Fruit fly (Drosophila melanogaster): Measurements from ENCODE around the gene Flad2.

Gene Flad2

DNA sequence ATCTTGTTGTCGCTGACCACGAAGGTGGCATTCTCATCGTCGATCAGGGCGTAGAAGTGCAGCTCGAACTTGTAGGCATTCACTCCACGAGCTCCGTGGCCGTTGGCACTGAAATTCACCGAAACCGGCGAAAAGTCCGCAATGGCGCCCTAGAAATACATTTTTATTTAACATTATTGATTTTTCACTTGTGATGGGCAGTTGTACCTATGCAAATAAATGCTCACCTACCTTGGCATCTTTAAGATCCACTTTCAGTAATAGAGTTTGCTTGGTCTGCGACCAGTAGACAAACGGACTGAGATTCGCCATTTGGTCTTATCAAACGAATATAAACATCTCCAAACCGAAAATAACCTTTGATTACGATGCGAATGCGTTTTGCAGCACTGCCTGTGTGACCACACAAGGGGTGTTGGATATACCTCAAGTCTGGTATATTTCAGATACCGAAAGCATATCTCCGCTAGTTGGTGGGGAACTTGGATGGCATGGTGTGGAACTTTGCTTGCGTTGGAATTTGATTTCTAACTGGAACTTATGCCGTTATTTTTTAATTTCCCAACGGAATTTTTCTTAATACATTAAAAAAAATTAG, 33.0 kb downstream of the Flad2 start, which contains the start of gene Hacd2 (continued):
- TF ChIP-seq CG7987 (GFP tag; optimal IDR thresholded peaks at IDR 0.05), result no peak
- TF ChIP-seq twi (tag; optimal IDR thresholded peaks at IDR 0.05), result no peak
- TF ChIP-seq klu (GFP tag; IDR thresholded peaks at IDR 0.05), result no peak
- no peak for TF ChIP-seq CG7745 (tag; optimal IDR thresholded peaks at IDR 0.05)
- TF ChIP-seq Vsx1 (GFP tag; optimal IDR thresholded peaks at IDR 0.05), result no peak
- TF ChIP-seq CG1024 (GFP tag; IDR thresholded peaks at IDR 0.05), result no peak
- no peak for TF ChIP-seq CG4424 (GFP tag; optimal IDR thresholded peaks at IDR 0.05)
- no peak for TF ChIP-seq CG2875 (GFP tag; optimal IDR thresholded peaks at IDR 0.05)
- TF ChIP-seq chm (GFP tag; IDR thresholded peaks at IDR 0.05), result no peak
- no peak for TF ChIP-seq Neu2 (GFP tag; optimal IDR thresholded peaks at IDR 0.05; ENCODE audit: borderline replicate concordance)
- TF ChIP-seq CG12104 (GFP tag; optimal IDR thresholded peaks at IDR 0.05), result no peak
- TF ChIP-seq Lim3 (GFP tag; IDR thresholded peaks at IDR 0.05), result no peak
- no peak for TF ChIP-seq bowl (GFP tag; IDR thresholded peaks at IDR 0.05)
- no peak for TF ChIP-seq CG12769 (tag; optimal IDR thresholded peaks at IDR 0.05)
- no peak; the same call in 1 of the 2 replicates for TF ChIP-seq CG42726 (GFP tag; IDR thresholded peaks at IDR 0.05; ENCODE audit: partially characterized antibody)
- no peak for TF ChIP-seq Taf1 (GFP tag; IDR thresholded peaks at IDR 0.05)
- TF ChIP-seq Usf (GFP tag; optimal IDR thresholded peaks at IDR 0.05), result no peak
- no peak for TF ChIP-seq unc-4 (GFP tag; IDR thresholded peaks at IDR 0.05; ENCODE audit: partially characterized antibody)
- TF ChIP-seq cato (GFP tag; optimal IDR thresholded peaks at IDR 0.05; ENCODE audit: borderline replicate concordance), result no peak
- TF ChIP-seq sr (GFP tag; IDR thresholded peaks at IDR 0.05), result no peak
- TF ChIP-seq al (GFP tag; IDR thresholded peaks at IDR 0.05), result peak; percentile 14; the same call in 1 of the 2 replicates
- no peak for TF ChIP-seq CG7372 (GFP tag; IDR thresholded peaks at IDR 0.05)
- TF ChIP-seq pum (GFP tag; optimal IDR thresholded peaks at IDR 0.05), result no peak
- no peak for TF ChIP-seq cwo (GFP tag; optimal IDR thresholded peaks at IDR 0.05)
- no peak for TF ChIP-seq CG6254 (GFP tag; optimal IDR thresholded peaks at IDR 0.05)
- TF ChIP-seq CG2129 (GFP tag; IDR thresholded peaks at IDR 0.05; ENCODE audit: partially characterized antibody), result no peak
- peak; percentile 40; the same call in 1 of the 2 replicates for TF ChIP-seq Bgb (GFP tag; IDR thresholded peaks at IDR 0.05; ENCODE audit: partially characterized antibody)
- TF ChIP-seq Oli (tag; optimal IDR thresholded peaks at IDR 0.05), result no peak
- TF ChIP-seq Oaz (GFP tag; IDR thresholded peaks at IDR 0.05), result no peak
- TF ChIP-seq pros (GFP tag; optimal IDR thresholded peaks at IDR 0.05), result no peak
- no peak for TF ChIP-seq pb (GFP tag; optimal IDR thresholded peaks at IDR 0.05)
- no peak for TF ChIP-seq CG13424 (tag; optimal IDR thresholded peaks at IDR 0.05)
- peak; percentile 38 for TF ChIP-seq Antp (GFP tag; optimal IDR thresholded peaks at IDR 0.05)
- no peak for TF ChIP-seq CG30403 (GFP tag; optimal IDR thresholded peaks at IDR 0.05)
- TF ChIP-seq Ravus (GFP tag; IDR thresholded peaks at IDR 0.05), result no peak
- no peak for TF ChIP-seq nau (GFP tag; optimal IDR thresholded peaks at IDR 0.05)
- TF ChIP-seq Hr51 (GFP tag; optimal IDR thresholded peaks at IDR 0.05), result peak; percentile 26 to 68
- TF ChIP-seq Dip3 (GFP tag; optimal IDR thresholded peaks at IDR 0.05), result no peak
- no peak for TF ChIP-seq slp2 (GFP tag; optimal IDR thresholded peaks at IDR 0.05)
- no peak for TF ChIP-seq Rx (GFP tag; IDR thresholded peaks at IDR 0.05)
- TF ChIP-seq Ptx1 (GFP tag; IDR thresholded peaks at IDR 0.05), result no peak
- peak; percentile 57 for TF ChIP-seq grn (GFP tag; optimal IDR thresholded peaks at IDR 0.05)
- TF ChIP-seq sens-2 (GFP tag; IDR thresholded peaks at IDR 0.05), result no peak
- peak; percentile 37 for TF ChIP-seq CG4854 (GFP tag; optimal IDR thresholded peaks at IDR 0.05)
- no peak for TF ChIP-seq CG13296 (GFP tag; optimal IDR thresholded peaks at IDR 0.05)
- no peak for TF ChIP-seq eyg (GFP tag; optimal IDR thresholded peaks at IDR 0.05)
- TF ChIP-seq lov (optimal IDR thresholded peaks at IDR 0.05), result no peak
- TF ChIP-seq lov (GFP tag; IDR thresholded peaks at IDR 0.05), result no peak
- peak; percentile 43 for TF ChIP-seq CG17186 (GFP tag; optimal IDR thresholded peaks at IDR 0.05)
- TF ChIP-seq shn (GFP tag; optimal IDR thresholded peaks at IDR 0.05), result peak; percentile 22
- TF ChIP-seq zen2 (GFP tag; IDR thresholded peaks at IDR 0.05; ENCODE audit: partially characterized antibody), result no peak

Measured in whole organism, embryonic.